Worm (Caenorhabditis elegans) whole organism, L2 larva: ENCODE data around the gene algn-3.

ENCODE experiments used
- aly-2 ChIP-seq: fragments of 150-350 bp; optimal IDR thresholded peaks from 2 replicates; lab custom pipeline; 2014; ENCODE audit warnings: missing biosample characterization, missing genetic modification characterization
- egl-27 ChIP-seq: sonication (generic microtip); optimal IDR thresholded peaks from 3 replicates; lab custom pipeline; 2017; ENCODE audit warnings: missing biosample characterization, missing genetic modification reagents, missing genetic modification characterization
- elt-1 ChIP-seq: fragments of 150-350 bp; optimal IDR thresholded peaks from 2 replicates; lab custom pipeline; 2014; ENCODE audit warnings: missing biosample characterization, missing genetic modification characterization
- elt-3 ChIP-seq: sonication (generic microtip); optimal IDR thresholded peaks from 2 replicates; lab custom pipeline; 2017; ENCODE audit warnings: missing biosample characterization, missing genetic modification characterization
- nhr-12 ChIP-seq: fragments of 150-350 bp; optimal IDR thresholded peaks from 2 replicates; lab custom pipeline; 2014; ENCODE audit warnings: missing biosample characterization, missing genetic modification characterization
- nhr-77 ChIP-seq: fragments of 150-350 bp; optimal IDR thresholded peaks from 2 replicates; lab custom pipeline; 2014; ENCODE audit warnings: missing biosample characterization, missing genetic modification characterization
- zag-1 ChIP-seq: fragments of 150-350 bp; optimal IDR thresholded peaks from 2 replicates; lab custom pipeline; 2014; ENCODE audit warnings: missing biosample characterization, missing genetic modification characterization

ce11 chrII:14095875-14096274, 36.8 kb downstream of the algn-3 start:
- TF ChIP-seq nhr-12 = no peak
- no peak for TF ChIP-seq egl-27
- TF ChIP-seq nhr-77 (tag; lab: Kevin White, UChicago) = no peak
- TF ChIP-seq zag-1 (tag; lab: Kevin White, UChicago) = no peak
- no peak for TF ChIP-seq elt-3
- TF ChIP-seq aly-2 (tag; lab: Kevin White, UChicago) = no peak
- TF ChIP-seq elt-1 = no peak
